Worm (Caenorhabditis elegans) whole organism, L1 larva: Measurements from ENCODE around the gene egl-1.

Experiments
- ama-1 ChIP-seq: fragments of 150-350 bp; optimal IDR thresholded peaks from 2 replicates; lab custom pipeline; 2014
- elt-2 ChIP-seq: sonication (generic microtip); optimal IDR thresholded peaks from 2 replicates; lab custom pipeline; 2016; ENCODE audit warnings: missing genetic modification characterization, mild to moderate bottlenecking, inconsistent platforms, missing compliant biosample characterization, missing genetic modification reagents
- lin-13 ChIP-seq: fragments of 150-350 bp; optimal IDR thresholded peaks from 2 replicates; lab custom pipeline; 2014; ENCODE audit warnings: missing biosample characterization, missing genetic modification reagents, missing genetic modification characterization
- lin-15B ChIP-seq: fragments of 150-350 bp; sonication (generic microtip); optimal IDR thresholded peaks from 3 replicates; lab custom pipeline; 2014; ENCODE audit warnings: missing biosample characterization, missing genetic modification characterization
- lin-35 ChIP-seq, 2 experiments: fragments of 150-350 bp; optimal IDR thresholded peaks; 2 replicates each; lab custom pipeline; 2014; ENCODE audit warnings: missing biosample characterization in 2 of 2, missing genetic modification characterization in 2 of 2, missing genetic modification reagents in 2 of 2
- lin-39 ChIP-seq: fragments of 150-350 bp; optimal IDR thresholded peaks from 2 replicates; lab custom pipeline; 2014; ENCODE audit warnings: missing biosample characterization, missing genetic modification reagents, missing genetic modification characterization
- lir-3 ChIP-seq: sonication (generic microtip); optimal IDR thresholded peaks from 2 replicates; lab custom pipeline; 2016; ENCODE audit warnings: mild to moderate bottlenecking, missing genetic modification characterization, moderate library complexity, missing compliant biosample characterization; ENCODE audit not compliant: poor library complexity
- lsy-2 ChIP-seq, 2 experiments: fragments of 150-350 bp; optimal IDR thresholded peaks; 2 replicates each; lab custom pipeline; 2014; ENCODE audit warnings: missing biosample characterization in 2 of 2, missing genetic modification characterization in 2 of 2
- nhr-28 ChIP-seq: fragments of 150-350 bp; optimal IDR thresholded peaks from 2 replicates; lab custom pipeline; 2014; ENCODE audit warnings: missing biosample characterization, missing genetic modification characterization
- pqm-1 ChIP-seq: sonication (generic microtip); optimal IDR thresholded peaks from 3 replicates; lab custom pipeline; 2017; ENCODE audit warnings: missing biosample characterization, missing genetic modification characterization
- rnt-1 ChIP-seq: sonication (generic microtip); optimal IDR thresholded peaks from 2 replicates; lab custom pipeline; 2016; ENCODE audit warnings: mild to moderate bottlenecking, missing genetic modification characterization, moderate library complexity, missing compliant biosample characterization
- snu-23 ChIP-seq: sonication (generic microtip); optimal IDR thresholded peaks from 2 replicates; lab custom pipeline; 2016; ENCODE audit warnings: missing genetic modification characterization, missing compliant biosample characterization
- sptf-1 ChIP-seq: fragments of 150-350 bp; optimal IDR thresholded peaks from 2 replicates; lab custom pipeline; 2014; ENCODE audit warnings: missing biosample characterization, missing genetic modification characterization
- tlp-1 ChIP-seq: fragments of 150-350 bp; optimal IDR thresholded peaks from 2 replicates; lab custom pipeline; 2014; ENCODE audit warnings: missing biosample characterization, missing genetic modification characterization

- TF ChIP-seq snu-23 (GFP tag; lab: Kevin White, UChicago) (no peak), pqm-1 (tag; lab: Kevin White, UChicago) (no peak), sptf-1 (no peak), lin-39 (tag; lab: Kevin White, UChicago) (no peak), nhr-28 (no peak), lsy-2 (tag; optimal IDR thresholded peaks at IDR 0.05; lab: Kevin White, UChicago) (no peak), ama-1 (lab: Kevin White, UChicago) (no peak), elt-2 (tag; lab: Kevin White, UChicago) (no peak), tlp-1 (tag; lab: Kevin White, UChicago) (no peak), lin-13 (GFP tag; lab: Kevin White, UChicago) (no peak), lin-35 (GFP tag; optimal IDR thresholded peaks at IDR 0.05; lab: Kevin White, UChicago) (no peak), lir-3 (tag; lab: Kevin White, UChicago) (no peak), lin-15B (tag; lab: Kevin White, UChicago) (no peak), rnt-1 (no peak)
These were observed 32.2 kb upstream of the egl-1 start, which contains the start of gene F08H9.4 for ce11 chrV:14464368-14464767.
